Fruit fly (Drosophila melanogaster): ENCODE data around the gene RabX2.
A peak's percentile ranks its signal among the peaks of the same experiment; 100 is the strongest.

Gene RabX2

dm6 chrX:10396832-10397231 is 20.4 kb upstream of the RabX2 start (continued):
- TF ChIP-seq fd3F (GFP tag; optimal IDR thresholded peaks at IDR 0.05), result peak; percentile 64
- no peak for TF ChIP-seq E2f2 (GFP tag; IDR thresholded peaks at IDR 0.05)
- TF ChIP-seq org-1 (GFP tag; optimal IDR thresholded peaks at IDR 0.05), result no peak
- TF ChIP-seq CG16779 (GFP tag; IDR thresholded peaks at IDR 0.05), result no peak
- no peak for TF ChIP-seq Abd-B (GFP tag; optimal IDR thresholded peaks at IDR 0.05)
- TF ChIP-seq CG2678 (tag; optimal IDR thresholded peaks at IDR 0.05), result peak; percentile 9
- no peak for TF ChIP-seq B-H1 (GFP tag; IDR thresholded peaks at IDR 0.05)
- TF ChIP-seq bowl (GFP tag; IDR thresholded peaks at IDR 0.05), result no peak
- TF ChIP-seq CG12769 (tag; optimal IDR thresholded peaks at IDR 0.05), result peak; percentile 11
- no peak for TF ChIP-seq jumu (GFP tag; optimal IDR thresholded peaks at IDR 0.05)
- peak; percentile 13 for TF ChIP-seq CG15514 (GFP tag; optimal IDR thresholded peaks at IDR 0.05)
- no peak for TF ChIP-seq Mes4 (GFP tag; optimal IDR thresholded peaks at IDR 0.05)
- no peak for TF ChIP-seq CG10209 (GFP tag; optimal IDR thresholded peaks at IDR 0.05)
- no peak for TF ChIP-seq ara (GFP tag; IDR thresholded peaks at IDR 0.05)
- no peak for TF ChIP-seq CG32772 (GFP tag; IDR thresholded peaks at IDR 0.05)
- TF ChIP-seq CG11695 (GFP tag; IDR thresholded peaks at IDR 0.05), result 0 out of 3 replicates have a peak, but pooled peaks have one; percentile 16
- TF ChIP-seq gce (GFP tag; IDR thresholded peaks at IDR 0.05), result no peak
- TF ChIP-seq CG12659 (GFP tag; optimal IDR thresholded peaks at IDR 0.05), result peak; percentile 1
- no peak for TF ChIP-seq CG9817 (tag; optimal IDR thresholded peaks at IDR 0.05)
- TF ChIP-seq CG2120 (GFP tag; optimal IDR thresholded peaks at IDR 0.05), result no peak
- no peak for TF ChIP-seq CG8281 (tag; optimal IDR thresholded peaks at IDR 0.05)
- TF ChIP-seq Atf6 (GFP tag; IDR thresholded peaks at IDR 0.05), result no peak
- no peak for TF ChIP-seq CG10565 (GFP tag; optimal IDR thresholded peaks at IDR 0.05)
- no peak for TF ChIP-seq disco-r (GFP tag; optimal IDR thresholded peaks at IDR 0.05)
- TF ChIP-seq Hmr (GFP tag; optimal IDR thresholded peaks at IDR 0.05), result peak; percentile 30
- no peak for TF ChIP-seq fru (optimal IDR thresholded peaks at IDR 0.05)
- TF ChIP-seq sc (optimal IDR thresholded peaks at IDR 0.05), result no peak
- no peak for TF ChIP-seq sc (GFP tag; optimal IDR thresholded peaks at IDR 0.05)

- TF ChIP-seq Rfx (GFP tag; IDR thresholded peaks at IDR 0.05) (peak; percentile 71), D19B (GFP tag; optimal IDR thresholded peaks at IDR 0.05) (peak; percentile 65), CG3726 (GFP tag; IDR thresholded peaks at IDR 0.05) (no peak), pan (optimal IDR thresholded peaks at IDR 0.05) (no peak), pan (GFP tag; optimal IDR thresholded peaks at IDR 0.05 in 1 of 2, IDR thresholded peaks at IDR 0.05 in 1 of 2) (peak in 1 of 2 experiments; percentile 70), scrt (GFP tag; optimal IDR thresholded peaks at IDR 0.05) (peak; percentile 34), CG2116 (GFP tag; optimal IDR thresholded peaks at IDR 0.05) (no peak), CG9609 (GFP tag; optimal IDR thresholded peaks at IDR 0.05) (no peak), odd (GFP tag; optimal IDR thresholded peaks at IDR 0.05) (no peak), eyg (GFP tag; optimal IDR thresholded peaks at IDR 0.05) (no peak), CG10543 (GFP tag; optimal IDR thresholded peaks at IDR 0.05) (peak; percentile 32), Hr51 (GFP tag; optimal IDR thresholded peaks at IDR 0.05) (peak in 1 of 2 experiments; percentile 27), Taf1 (GFP tag; IDR thresholded peaks at IDR 0.05) (peak; percentile 30; the same call in 1 of the 2 replicates), CG17568 (GFP tag; optimal IDR thresholded peaks at IDR 0.05) (no peak), vvl (GFP tag; IDR thresholded peaks at IDR 0.05) (peak; percentile 48; the same call in 1 of the 2 replicates), CG12299 (tag; optimal IDR thresholded peaks at IDR 0.05) (no peak), Aef1 (GFP tag; IDR thresholded peaks at IDR 0.05) (peak; percentile 42; the same call in 2 of the 3 replicates), CG7839 (tag; optimal IDR thresholded peaks at IDR 0.05) (peak; percentile 71), Dbx (GFP tag; IDR thresholded peaks at IDR 0.05) (peak; percentile 61), lab (GFP tag; optimal IDR thresholded peaks at IDR 0.05) (peak; percentile 56), CG18599 (GFP tag; optimal IDR thresholded peaks at IDR 0.05) (peak; percentile 64), Usf (GFP tag; optimal IDR thresholded peaks at IDR 0.05) (no peak), Atf-2 (GFP tag; optimal IDR thresholded peaks at IDR 0.05) (no peak), slbo (GFP tag; IDR thresholded peaks at IDR 0.05) (peak; percentile 63)
These were observed 19.6 kb upstream of the RabX2 start for dm6 chrX:10397514-10398133.
